Worm (Caenorhabditis elegans): Measurements from ENCODE around the gene T23D5.3.

DNA sequence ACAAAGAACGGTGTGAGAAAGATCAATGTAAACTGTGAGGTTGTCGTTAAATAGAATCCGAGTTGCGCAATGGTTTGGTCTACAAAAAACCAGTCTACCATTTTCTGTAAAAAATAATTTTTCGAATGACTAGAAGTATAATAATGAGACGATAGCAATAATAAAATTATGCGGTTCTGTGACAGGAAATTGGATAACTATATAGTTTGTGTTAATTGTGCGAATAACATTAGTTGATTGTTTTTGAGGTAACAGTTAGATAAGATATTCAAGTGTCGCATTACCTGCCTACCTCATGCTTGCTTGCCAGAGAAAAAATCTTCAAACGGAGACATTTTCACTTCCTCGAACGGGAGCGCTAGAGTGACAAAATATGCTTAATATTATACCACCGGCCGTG is 8.4 kb upstream of the T23D5.3 start, which contains the start of gene str-18:
- TF ChIP-seq nhr-27 (tag; optimal IDR thresholded peaks at IDR 0.05), result no peak
- TF ChIP-seq D2030.7 (GFP tag; IDR thresholded peaks at IDR 0.05), result no peak
- TF ChIP-seq sdz-38 (tag; optimal IDR thresholded peaks at IDR 0.05), result no peak
- no peak for TF ChIP-seq mcd-1 (GFP tag; IDR thresholded peaks at IDR 0.05)

Data from whole organism, young adult.